Worm (Caenorhabditis elegans) whole organism, L4/young adult: ENCODE measurements around the gene elb-1.

Source experiments
- W03F9.2 ChIP-seq: fragments of 150-350 bp; optimal IDR thresholded peaks from 2 replicates; lab custom pipeline; 2014; ENCODE audit warnings: missing biosample characterization, missing genetic modification characterization
- dao-5 ChIP-seq: sonication (generic microtip); optimal IDR thresholded peaks from 2 replicates; lab custom pipeline; 2016; ENCODE audit warnings: missing genotype, missing genetic modification characterization, moderate library complexity, missing compliant biosample characterization
- him-1 ChIP-seq: sonication (generic microtip); optimal IDR thresholded peaks from 2 replicates; lab custom pipeline; 2016; ENCODE audit warnings: missing genotype, missing genetic modification reagents, missing genetic modification characterization, missing compliant biosample characterization

- TF ChIP-seq him-1 (tag; lab: Kevin White, UChicago) (no peak), dao-5 (tag; lab: Kevin White, UChicago) (no peak), W03F9.2 (tag; lab: Kevin White, UChicago) (no peak)
These were observed 29.4 kb downstream of the elb-1 start for ce11 chrIII:11689887-11690286.
